Fruit fly (Drosophila melanogaster) whole organism, embryonic: ENCODE data around the gene CG46270.

ENCODE experiments used
- Abd-B ChIP-seq: fragments of 200-800 bp; sonication (Bioruptor generic); optimal IDR thresholded peaks from 2 replicates; lab custom pipeline; 2018; ENCODE audit warnings: missing biosample characterization, mild to moderate bottlenecking, missing genetic modification characterization, moderate library complexity
- C15 ChIP-seq: fragments of 200-800 bp; sonication (Bioruptor generic); IDR thresholded peaks from 3 replicates; pipeline ENCODE4 v1.3.6; 2022; ENCODE audit warnings: missing biosample characterization, missing genetic modification characterization
- CG10543 ChIP-seq: fragments of 200-800 bp; sonication (Bioruptor generic); optimal IDR thresholded peaks from 3 replicates; lab custom pipeline; 2017; ENCODE audit warnings: missing biosample characterization, mild to moderate bottlenecking, missing genetic modification characterization, moderate library complexity
- CG10565 ChIP-seq: fragments of 200-800 bp; sonication (Bioruptor generic); optimal IDR thresholded peaks from 3 replicates; lab custom pipeline; 2016; ENCODE audit warnings: missing biosample characterization, mild to moderate bottlenecking, missing genetic modification characterization
- CG11695 ChIP-seq: fragments of 200-800 bp; sonication (Bioruptor generic); IDR thresholded peaks from 3 replicates; pipeline ENCODE4 v1.3.6; 2022; ENCODE audit warnings: missing biosample characterization, missing genetic modification characterization
- CG12219 ChIP-seq: fragments of 200-800 bp; sonication (Bioruptor generic); optimal IDR thresholded peaks from 3 replicates; lab custom pipeline; 2018; ENCODE audit warnings: missing biosample characterization, mild to moderate bottlenecking, missing genetic modification characterization
- CG14441 ChIP-seq: fragments of 200-800 bp; sonication (Bioruptor generic); IDR thresholded peaks from 2 replicates; pipeline ENCODE4 v1.3.6; 2022; ENCODE audit warnings: missing biosample characterization, missing genetic modification characterization
- CG15479 ChIP-seq: fragments of 200-800 bp; sonication (Bioruptor generic); optimal IDR thresholded peaks from 3 replicates; lab custom pipeline; 2019; ENCODE audit warnings: missing biosample characterization, mild to moderate bottlenecking, missing genetic modification characterization, moderate library complexity
- CG18011 ChIP-seq: fragments of 200-800 bp; sonication (Bioruptor generic); optimal IDR thresholded peaks from 2 replicates; lab custom pipeline; 2017; ENCODE audit warnings: missing biosample characterization, missing genetic modification characterization, mild to moderate bottlenecking, moderate library complexity, missing genotype
- CG18262 ChIP-seq: fragments of 200-800 bp; optimal IDR thresholded peaks from 3 replicates; lab custom pipeline; 2019; ENCODE audit warnings: missing biosample characterization, mild to moderate bottlenecking, missing genetic modification characterization, moderate library complexity
- CG18619 ChIP-seq: fragments of 200-800 bp; sonication (Bioruptor generic); optimal IDR thresholded peaks from 3 replicates; lab custom pipeline; 2017; ENCODE audit warnings: missing biosample characterization, mild to moderate bottlenecking, missing genetic modification characterization
- CG30403 ChIP-seq: fragments of 200-800 bp; sonication (Bioruptor generic); optimal IDR thresholded peaks from 3 replicates; lab custom pipeline; 2016; ENCODE audit warnings: missing biosample characterization, missing genetic modification characterization
- CG31365 ChIP-seq: fragments of 200-800 bp; sonication (Bioruptor generic); optimal IDR thresholded peaks from 2 replicates; lab custom pipeline; 2018; ENCODE audit warnings: missing biosample characterization, mild to moderate bottlenecking, missing genetic modification characterization
- CG3163 ChIP-seq: fragments of 200-800 bp; sonication (Bioruptor generic); optimal IDR thresholded peaks from 3 replicates; lab custom pipeline; 2016; ENCODE audit warnings: missing biosample characterization, missing genetic modification characterization
- CG3281 ChIP-seq: fragments of 200-800 bp; sonication (Bioruptor generic); optimal IDR thresholded peaks from 3 replicates; lab custom pipeline; 2017; ENCODE audit warnings: missing biosample characterization, mild to moderate bottlenecking, missing genetic modification characterization
- CG33213 ChIP-seq: fragments of 200-800 bp; sonication (Bioruptor generic); optimal IDR thresholded peaks from 3 replicates; lab custom pipeline; 2016; ENCODE audit warnings: missing biosample characterization, missing genetic modification characterization
- CG4282 ChIP-seq: fragments of 200-800 bp; sonication (Bioruptor generic); optimal IDR thresholded peaks from 2 replicates; lab custom pipeline; 2016; ENCODE audit warnings: missing biosample characterization, missing genetic modification characterization
- CG5245 ChIP-seq: fragments of 200-800 bp; sonication (Bioruptor generic); optimal IDR thresholded peaks from 3 replicates; lab custom pipeline; 2016; ENCODE audit warnings: missing biosample characterization, missing genetic modification characterization
- CG6683 ChIP-seq: fragments of 200-800 bp; sonication (Bioruptor generic); optimal IDR thresholded peaks from 2 replicates; lab custom pipeline; 2017; ENCODE audit warnings: missing biosample characterization, mild to moderate bottlenecking, missing genetic modification characterization, missing genetic modification reagents
- CG6791 ChIP-seq: fragments of 200-800 bp; sonication (Bioruptor generic); IDR thresholded peaks from 3 replicates; pipeline ENCODE4 v1.3.6; 2022; ENCODE audit warnings: missing biosample characterization, missing genetic modification characterization; ENCODE audit not compliant: partially characterized antibody
- CG7786 ChIP-seq: fragments of 200-800 bp; sonication (Bioruptor generic); optimal IDR thresholded peaks from 2 replicates; lab custom pipeline; 2016; ENCODE audit warnings: missing biosample characterization, missing genetic modification characterization
- CG8478 ChIP-seq: fragments of >200 bp; optimal IDR thresholded peaks from 2 replicates; lab custom pipeline; 2018
- CG9817 ChIP-seq: fragments of 200-800 bp; sonication (Bioruptor generic); optimal IDR thresholded peaks from 2 replicates; lab custom pipeline; 2018; ENCODE audit warnings: missing biosample characterization, mild to moderate bottlenecking, missing genetic modification characterization, moderate library complexity
- CoRest ChIP-seq: fragments of 200-800 bp; sonication (Bioruptor generic); optimal IDR thresholded peaks from 3 replicates; lab custom pipeline; 2018; ENCODE audit warnings: missing biosample characterization, mild to moderate bottlenecking, missing genetic modification characterization, moderate library complexity
- CrebB ChIP-seq: fragments of 200-800 bp; sonication (Bioruptor generic); optimal IDR thresholded peaks from 3 replicates; lab custom pipeline; 2018; ENCODE audit warnings: missing biosample characterization, mild to moderate bottlenecking, missing genetic modification characterization
- HLH54F ChIP-seq: fragments of 200-800 bp; sonication (Bioruptor generic); optimal IDR thresholded peaks from 3 replicates; lab custom pipeline; 2016; ENCODE audit warnings: missing biosample characterization, missing genetic modification characterization
- Hmr ChIP-seq: fragments of 200-800 bp; sonication (Bioruptor generic); optimal IDR thresholded peaks from 3 replicates; lab custom pipeline; 2017; ENCODE audit warnings: mild to moderate bottlenecking, missing biosample characterization, missing genetic modification reagents, missing genetic modification characterization
- Hmx ChIP-seq: fragments of 200-800 bp; sonication (Bioruptor generic); optimal IDR thresholded peaks from 2 replicates; lab custom pipeline; 2016; ENCODE audit warnings: missing biosample characterization, missing genetic modification characterization
- Lhr ChIP-seq: fragments of 200-800 bp; sonication (Bioruptor generic); optimal IDR thresholded peaks from 3 replicates; lab custom pipeline; 2017; ENCODE audit warnings: mild to moderate bottlenecking, missing biosample characterization, missing genetic modification reagents, missing genetic modification characterization
- Meics ChIP-seq: fragments of 200-800 bp; sonication (Bioruptor generic); optimal IDR thresholded peaks from 2 replicates; lab custom pipeline; 2017; ENCODE audit warnings: missing biosample characterization, mild to moderate bottlenecking, missing genetic modification characterization
- Mes4 ChIP-seq: fragments of 200-800 bp; sonication (Bioruptor generic); optimal IDR thresholded peaks from 2 replicates; lab custom pipeline; 2016; ENCODE audit warnings: missing biosample characterization, missing genetic modification characterization
- Oaz ChIP-seq: fragments of 200-800 bp; sonication (Bioruptor generic); IDR thresholded peaks from 2 replicates; pipeline ENCODE4 v1.3.6; 2022; ENCODE audit warnings: missing biosample characterization, missing genetic modification characterization
- Opbp ChIP-seq: fragments of 200-800 bp; sonication (Bioruptor generic); IDR thresholded peaks from 3 replicates; pipeline ENCODE4 v1.3.6; 2022; ENCODE audit warnings: missing biosample characterization, missing genetic modification characterization; ENCODE audit not compliant: partially characterized antibody
- Ptx1 ChIP-seq: fragments of 200-800 bp; sonication (Bioruptor generic); IDR thresholded peaks from 2 replicates; pipeline ENCODE4 v1.3.6; 2022; ENCODE audit warnings: missing biosample characterization, missing genetic modification characterization
- Xbp1 ChIP-seq: fragments of 200-800 bp; sonication (Bioruptor generic); optimal IDR thresholded peaks from 3 replicates; lab custom pipeline; 2016; ENCODE audit warnings: missing biosample characterization, mild to moderate bottlenecking, missing genetic modification characterization
- caup ChIP-seq: fragments of 200-800 bp; sonication (Bioruptor generic); optimal IDR thresholded peaks from 3 replicates; lab custom pipeline; 2017; ENCODE audit warnings: missing biosample characterization, mild to moderate bottlenecking, missing genetic modification characterization, moderate library complexity; ENCODE audit not compliant: severe bottlenecking
- dmrt11E ChIP-seq: fragments of 200-800 bp; sonication (Bioruptor generic); optimal IDR thresholded peaks from 3 replicates; lab custom pipeline; 2018; ENCODE audit warnings: missing biosample characterization, mild to moderate bottlenecking, missing genetic modification characterization, moderate library complexity
- dysf ChIP-seq: fragments of 200-800 bp; sonication (Bioruptor generic); IDR thresholded peaks from 3 replicates; pipeline ENCODE4 v1.3.6; 2022; ENCODE audit warnings: missing biosample characterization, missing genetic modification characterization
- ewg ChIP-seq: fragments of 200-800 bp; sonication (Bioruptor generic); optimal IDR thresholded peaks from 3 replicates; lab custom pipeline; 2017; ENCODE audit warnings: mild to moderate bottlenecking, missing biosample characterization, missing genetic modification reagents, missing genetic modification characterization
- gro ChIP-seq: fragments of 200-800 bp; sonication (Bioruptor generic); optimal IDR thresholded peaks from 2 replicates; lab custom pipeline; 2016; ENCODE audit warnings: missing biosample characterization, missing genetic modification characterization
- hb ChIP-seq: fragments of 200-800 bp; sonication (Bioruptor generic); IDR thresholded peaks from 3 replicates; pipeline ENCODE4 v1.3.6; 2022; ENCODE audit warnings: missing biosample characterization, missing genetic modification characterization; ENCODE audit not compliant: partially characterized antibody
- nerfin-1 ChIP-seq: fragments of 200-800 bp; sonication (Bioruptor generic); optimal IDR thresholded peaks from 3 replicates; lab custom pipeline; 2019; ENCODE audit warnings: missing biosample characterization, mild to moderate bottlenecking, missing genetic modification characterization, moderate library complexity
- nerfin-2 ChIP-seq: fragments of 200-800 bp; sonication (Bioruptor generic); IDR thresholded peaks from 2 replicates; pipeline ENCODE4 v1.3.6; 2022; ENCODE audit warnings: missing biosample characterization, missing genetic modification characterization; ENCODE audit not compliant: partially characterized antibody
- pb ChIP-seq: fragments of 200-800 bp; sonication (Bioruptor generic); optimal IDR thresholded peaks from 3 replicates; lab custom pipeline; 2016; ENCODE audit warnings: missing biosample characterization, missing genetic modification characterization
- pum ChIP-seq: fragments of 200-800 bp; sonication (Bioruptor generic); optimal IDR thresholded peaks from 2 replicates; lab custom pipeline; 2016; ENCODE audit warnings: missing biosample characterization, missing genetic modification characterization
- slou ChIP-seq: fragments of 200-800 bp; sonication (Bioruptor generic); optimal IDR thresholded peaks from 3 replicates; lab custom pipeline; 2016; ENCODE audit warnings: missing biosample characterization, missing genetic modification characterization
- sna ChIP-seq: fragments of 200-800 bp; sonication (Bioruptor generic); IDR thresholded peaks from 2 replicates; pipeline ENCODE4 v1.3.6; 2022; ENCODE audit warnings: missing biosample characterization, missing genetic modification characterization; ENCODE audit not compliant: partially characterized antibody
- sqz ChIP-seq: fragments of 200-800 bp; sonication (Bioruptor generic); optimal IDR thresholded peaks from 3 replicates; lab custom pipeline; 2018; ENCODE audit warnings: missing biosample characterization, mild to moderate bottlenecking, missing genetic modification characterization
- unpg ChIP-seq: fragments of 200-800 bp; sonication (Bioruptor generic); optimal IDR thresholded peaks from 3 replicates; lab custom pipeline; 2018; ENCODE audit warnings: missing biosample characterization, mild to moderate bottlenecking, missing genetic modification characterization, moderate library complexity

Gene CG46270

DNA sequence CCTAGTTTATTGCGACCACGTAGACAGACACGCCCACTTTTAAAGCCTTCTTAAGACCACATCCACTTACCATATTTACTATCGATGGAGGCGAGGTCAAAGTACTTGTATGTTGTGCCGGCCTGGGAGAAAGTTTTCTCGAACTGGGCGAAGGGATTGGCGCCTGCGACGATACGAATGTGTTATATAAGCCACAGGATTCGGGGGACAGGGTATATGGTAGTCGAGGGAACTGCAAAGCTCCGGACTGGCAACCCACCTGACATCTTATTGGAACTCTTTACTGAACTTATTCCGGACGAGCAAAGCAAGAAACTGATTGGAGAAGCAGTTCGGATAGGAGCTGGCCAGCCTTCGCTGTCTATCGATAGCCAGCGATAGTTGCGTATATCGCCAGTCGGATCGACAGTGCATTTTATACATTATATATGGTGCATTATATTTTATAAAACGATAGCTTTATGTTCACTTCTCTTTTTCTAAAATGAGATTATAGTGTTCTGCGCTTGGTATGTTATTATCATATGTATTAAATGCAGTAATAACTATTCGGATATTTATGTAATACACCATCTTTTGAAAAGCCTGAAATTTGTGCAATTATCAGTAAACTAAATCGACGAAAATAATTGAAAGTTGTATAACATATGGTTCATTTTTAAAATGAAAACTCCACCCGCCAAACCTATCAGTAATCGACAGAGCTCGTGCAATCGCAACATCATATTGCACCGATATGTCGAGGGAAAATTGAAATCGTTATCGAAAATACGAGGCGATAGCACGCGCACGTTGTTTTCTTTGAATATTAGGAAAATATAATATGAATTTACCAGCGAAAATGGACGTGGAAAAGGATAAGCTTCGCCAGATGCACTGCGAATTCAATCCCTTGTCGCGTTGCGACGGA, 15.4 kb downstream of the CG46270 start, which contains the start of the genes Irp-1B and Rrp46 (continued):
- no peak for TF ChIP-seq CG14441 (GFP tag; lab: Robert Waterston, UW)
- no peak for TF ChIP-seq ewg (GFP tag; lab: Kevin White, UChicago)
- TF ChIP-seq CG33213 (GFP tag; lab: Kevin White, UChicago) = no peak
- TF ChIP-seq Ptx1 = no peak
- TF ChIP-seq dysf (GFP tag; lab: Robert Waterston, UW) = no peak
- no peak for TF ChIP-seq CG3281 (GFP tag; lab: Kevin White, UChicago)
- TF ChIP-seq Hmr (GFP tag; lab: Kevin White, UChicago) = no peak
- TF ChIP-seq Mes4 (GFP tag; lab: Kevin White, UChicago) = no peak
- TF ChIP-seq gro = no peak
- no peak for TF ChIP-seq CG18011 (GFP tag; lab: Kevin White, UChicago)
- no peak for TF ChIP-seq dmrt11E (tag; lab: Kevin White, UChicago)
- TF ChIP-seq CG5245 (GFP tag; lab: Kevin White, UChicago) = no peak
- peak; percentile 15 for TF ChIP-seq CoRest (tag; lab: Kevin White, UChicago)
- TF ChIP-seq CG3163 (GFP tag; lab: Kevin White, UChicago) = no peak
- no peak for TF ChIP-seq nerfin-1
- TF ChIP-seq Xbp1 (GFP tag; lab: Kevin White, UChicago) = no peak
- TF ChIP-seq CG18262 (tag; lab: Kevin White, UChicago) = no peak
- no peak for TF ChIP-seq CG31365
- TF ChIP-seq CG15479 (GFP tag; lab: Kevin White, UChicago) = peak; percentile 65
- TF ChIP-seq Opbp (GFP tag; lab: Robert Waterston, UW) = peak; percentile 91; the same call in 2 of the 3 replicates
- peak; percentile 98 for TF ChIP-seq hb
- no peak for TF ChIP-seq CG6683 (GFP tag; lab: Kevin White, UChicago)
- no peak for TF ChIP-seq Hmx (GFP tag; lab: Kevin White, UChicago)
- no peak for TF ChIP-seq Meics (GFP tag; lab: Kevin White, UChicago)
- TF ChIP-seq CG11695 (GFP tag; lab: Robert Waterston, UW) = no peak
- TF ChIP-seq CG30403 = no peak
- no peak for TF ChIP-seq CG10565 (GFP tag; lab: Kevin White, UChicago)
- TF ChIP-seq CG7786 (GFP tag; lab: Kevin White, UChicago) = no peak
- no peak for TF ChIP-seq CG9817
- TF ChIP-seq Oaz (GFP tag; lab: Robert Waterston, UW) = no peak
- no peak for TF ChIP-seq CrebB (tag; lab: Kevin White, UChicago)
- peak; percentile 96 for TF ChIP-seq CG6791 (GFP tag; lab: Robert Waterston, UW)
- TF ChIP-seq Abd-B (GFP tag; lab: Kevin White, UChicago) = no peak
- no peak for TF ChIP-seq CG18619 (GFP tag; lab: Kevin White, UChicago)
- no peak for TF ChIP-seq HLH54F (GFP tag; lab: Kevin White, UChicago)
- peak; percentile 94 for TF ChIP-seq sna (GFP tag; lab: Robert Waterston, UW)
- TF ChIP-seq pum (GFP tag; lab: Kevin White, UChicago) = no peak
- TF ChIP-seq pb (GFP tag; lab: Kevin White, UChicago) = no peak
- TF ChIP-seq Lhr (GFP tag; lab: Kevin White, UChicago) = no peak
- no peak for TF ChIP-seq sqz (GFP tag; lab: Kevin White, UChicago)
- TF ChIP-seq CG12219 (GFP tag; lab: Kevin White, UChicago) = no peak
- TF ChIP-seq CG4282 (GFP tag; lab: Kevin White, UChicago) = no peak
- TF ChIP-seq CG10543 = peak; percentile 5
- no peak for TF ChIP-seq caup (GFP tag; lab: Kevin White, UChicago)
- TF ChIP-seq CG8478 (lab: Kevin White, UChicago) = no peak
- no peak for TF ChIP-seq slou
- TF ChIP-seq unpg (GFP tag; lab: Kevin White, UChicago) = no peak
- TF ChIP-seq C15 (GFP tag; lab: Robert Waterston, UW) = no peak
- peak; percentile 99 for TF ChIP-seq nerfin-2 (GFP tag; lab: Robert Waterston, UW)
